Fruit fly (Drosophila melanogaster) whole organism, prepupa: ENCODE measurements around the gene CG13005.

Source experiments
- Blimp-1 ChIP-seq: fragments of 200-800 bp; sonication (Bioruptor generic); optimal IDR thresholded peaks from 3 replicates; lab custom pipeline; 2017; ENCODE audit warnings: missing biosample characterization, missing genetic modification characterization, mild to moderate bottlenecking, moderate library complexity, missing genetic modification reagents
- CG11762 ChIP-seq: fragments of 200-800 bp; sonication (Bioruptor generic); optimal IDR thresholded peaks from 3 replicates; lab custom pipeline; 2016; ENCODE audit warnings: missing biosample characterization, missing genetic modification characterization; ENCODE audit not compliant: insufficient read depth
- CG11902 ChIP-seq: fragments of 200-800 bp; sonication (Bioruptor generic); optimal IDR thresholded peaks from 3 replicates; lab custom pipeline; 2016; ENCODE audit warnings: missing biosample characterization, missing genetic modification characterization
- CG15336 ChIP-seq: fragments of 200-800 bp; sonication (Bioruptor generic); IDR thresholded peaks from 2 replicates; pipeline ENCODE4 v1.3.6; 2022; ENCODE audit warnings: missing biosample characterization, missing genetic modification characterization
- CG3032 ChIP-seq: fragments of 200-800 bp; optimal IDR thresholded peaks from 2 replicates; lab custom pipeline; 2019; ENCODE audit warnings: missing biosample characterization, mild to moderate bottlenecking, missing genetic modification characterization, moderate library complexity
- CG31627 ChIP-seq: fragments of 200-800 bp; sonication (Bioruptor generic); optimal IDR thresholded peaks from 3 replicates; lab custom pipeline; 2016; ENCODE audit warnings: missing biosample characterization, missing genetic modification characterization
- CG32006 ChIP-seq: fragments of 200-800 bp; sonication (Bioruptor generic); optimal IDR thresholded peaks from 3 replicates; lab custom pipeline; 2017; ENCODE audit warnings: missing biosample characterization, mild to moderate bottlenecking, missing genetic modification characterization
- CG3919 ChIP-seq: fragments of 200-800 bp; sonication (Bioruptor generic); optimal IDR thresholded peaks from 3 replicates; lab custom pipeline; 2016; ENCODE audit warnings: missing biosample characterization, missing genetic modification characterization
- CG4318 ChIP-seq: fragments of 200-800 bp; sonication (Bioruptor generic); optimal IDR thresholded peaks from 3 replicates; lab custom pipeline; 2017; ENCODE audit warnings: missing biosample characterization, mild to moderate bottlenecking, missing genetic modification characterization
- CG6163 ChIP-seq: fragments of 200-800 bp; sonication (Bioruptor generic); IDR thresholded peaks from 3 replicates; pipeline ENCODE4 v1.3.6; 2022; ENCODE audit warnings: missing biosample characterization, missing genetic modification characterization
- CG6276 ChIP-seq: fragments of 200-800 bp; sonication (Bioruptor generic); optimal IDR thresholded peaks from 2 replicates; lab custom pipeline; 2017; ENCODE audit warnings: missing biosample characterization, mild to moderate bottlenecking, missing genetic modification characterization
- CG6854 ChIP-seq: fragments of 200-800 bp; sonication (Bioruptor generic); optimal IDR thresholded peaks from 2 replicates; lab custom pipeline; 2017; ENCODE audit warnings: missing biosample characterization, mild to moderate bottlenecking, missing genetic modification characterization
- CG8119 ChIP-seq: fragments of 200-800 bp; sonication (Bioruptor generic); IDR thresholded peaks from 3 replicates; pipeline ENCODE4 v1.3.6; 2022; ENCODE audit warnings: missing biosample characterization, missing genetic modification characterization
- CG8319 ChIP-seq: fragments of 200-800 bp; sonication (Bioruptor generic); optimal IDR thresholded peaks from 3 replicates; lab custom pipeline; 2016; ENCODE audit warnings: missing biosample characterization, missing genetic modification characterization
- CG8632 ChIP-seq: fragments of 200-800 bp; sonication (Bioruptor generic); optimal IDR thresholded peaks from 3 replicates; lab custom pipeline; 2016; ENCODE audit warnings: missing biosample characterization, missing genetic modification characterization
- Eip75B ChIP-seq: fragments of 200-800 bp; sonication (Bioruptor generic); optimal IDR thresholded peaks from 3 replicates; lab custom pipeline; 2016; ENCODE audit warnings: missing biosample characterization, missing genetic modification characterization
- Eip78C ChIP-seq: fragments of 200-800 bp; sonication (Bioruptor generic); peaks from one replicate; lab custom pipeline; 2016; ENCODE audit warnings: missing biosample characterization, missing genetic modification characterization
- Eip93F ChIP-seq: fragments of 200-800 bp; sonication (Bioruptor generic); optimal IDR thresholded peaks from 2 replicates; lab custom pipeline; 2016; ENCODE audit warnings: missing biosample characterization, mild to moderate bottlenecking, missing genetic modification characterization
- Ets96B ChIP-seq: fragments of 200-800 bp; optimal IDR thresholded peaks from 2 replicates; lab custom pipeline; 2019; ENCODE audit warnings: missing biosample characterization, mild to moderate bottlenecking, missing genetic modification characterization, moderate library complexity
- Hr38 ChIP-seq: sonication (Bioruptor generic); optimal IDR thresholded peaks from 2 replicates; lab custom pipeline; 2016; ENCODE audit warnings: missing biosample characterization, missing genetic modification characterization
- Hr4 ChIP-seq: fragments of 200-800 bp; sonication (Bioruptor generic); optimal IDR thresholded peaks from 3 replicates; lab custom pipeline; 2016; ENCODE audit warnings: missing biosample characterization, missing genetic modification characterization
- Lpt ChIP-seq: fragments of 200-800 bp; sonication (Bioruptor generic); optimal IDR thresholded peaks from 3 replicates; lab custom pipeline; 2016; ENCODE audit warnings: missing biosample characterization, missing genetic modification characterization
- Met ChIP-seq: fragments of 200-800 bp; sonication (Bioruptor generic); optimal IDR thresholded peaks from 3 replicates; lab custom pipeline; 2016; ENCODE audit warnings: missing biosample characterization, missing genetic modification characterization
- OdsH ChIP-seq: fragments of 200-800 bp; sonication (Bioruptor generic); optimal IDR thresholded peaks from 3 replicates; lab custom pipeline; 2016; ENCODE audit warnings: missing biosample characterization, missing genetic modification characterization
- Sox102F ChIP-seq: fragments of 200-800 bp; sonication (Bioruptor generic); optimal IDR thresholded peaks from 2 replicates; lab custom pipeline; 2016; ENCODE audit warnings: missing biosample characterization, mild to moderate bottlenecking, missing genetic modification characterization
- Sox14 ChIP-seq: fragments of 200-800 bp; sonication (Bioruptor generic); optimal IDR thresholded peaks from 3 replicates; lab custom pipeline; 2016; ENCODE audit warnings: missing biosample characterization, missing genetic modification characterization
- Sox15 ChIP-seq: fragments of 200-800 bp; sonication (Bioruptor generic); optimal IDR thresholded peaks from 3 replicates; lab custom pipeline; 2016; ENCODE audit warnings: missing biosample characterization, missing genetic modification characterization
- achi ChIP-seq: fragments of 200-800 bp; sonication (Bioruptor generic); optimal IDR thresholded peaks from 3 replicates; lab custom pipeline; 2016; ENCODE audit warnings: missing biosample characterization, missing genetic modification characterization
- acj6 ChIP-seq: fragments of 200-800 bp; sonication (Bioruptor generic); optimal IDR thresholded peaks from 3 replicates; lab custom pipeline; 2016; ENCODE audit warnings: missing biosample characterization, missing genetic modification characterization
- cyc ChIP-seq: fragments of 200-800 bp; sonication (Bioruptor generic); optimal IDR thresholded peaks from 3 replicates; lab custom pipeline; 2016; ENCODE audit warnings: missing biosample characterization, missing genetic modification characterization
- dac ChIP-seq: fragments of 200-800 bp; sonication (Bioruptor generic); optimal IDR thresholded peaks from 2 replicates; lab custom pipeline; 2017; ENCODE audit warnings: missing biosample characterization, mild to moderate bottlenecking, missing genetic modification characterization
- eg ChIP-seq: fragments of 200-800 bp; sonication (Bioruptor generic); IDR thresholded peaks from 3 replicates; pipeline ENCODE4 v1.3.6; 2022; ENCODE audit warnings: missing biosample characterization, missing genetic modification characterization
- fd59A ChIP-seq: fragments of 200-800 bp; sonication (Bioruptor generic); optimal IDR thresholded peaks from 2 replicates; lab custom pipeline; 2017; ENCODE audit warnings: missing biosample characterization, mild to moderate bottlenecking, missing genetic modification characterization, missing genetic modification reagents
- fkh ChIP-seq: fragments of 200-800 bp; sonication (Bioruptor generic); optimal IDR thresholded peaks from 3 replicates; lab custom pipeline; 2017; ENCODE audit warnings: missing biosample characterization, mild to moderate bottlenecking, missing genetic modification characterization, moderate library complexity
- lz ChIP-seq: fragments of 200-800 bp; sonication (Bioruptor generic); optimal IDR thresholded peaks from 3 replicates; lab custom pipeline; 2016; ENCODE audit warnings: missing biosample characterization, missing genetic modification characterization
- net ChIP-seq: fragments of 200-800 bp; sonication (Bioruptor generic); optimal IDR thresholded peaks from 3 replicates; lab custom pipeline; 2016; ENCODE audit warnings: missing biosample characterization, missing genetic modification characterization
- pdm3 ChIP-seq: fragments of 200-800 bp; sonication (Bioruptor generic); optimal IDR thresholded peaks from 3 replicates; lab custom pipeline; 2016; ENCODE audit warnings: missing biosample characterization, missing genetic modification characterization
- spab ChIP-seq: fragments of 200-800 bp; sonication (Bioruptor generic); optimal IDR thresholded peaks from 2 replicates; lab custom pipeline; 2017; ENCODE audit warnings: missing biosample characterization, mild to moderate bottlenecking, missing genetic modification characterization, missing genetic modification reagents
- ss ChIP-seq, 2 experiments: fragments of 200-800 bp; sonication (Bioruptor generic); optimal IDR thresholded peaks; 2 replicates in 1 of 2; 3 replicates in 1 of 2; lab custom pipeline; 2017 to 2018; ENCODE audit warnings: mild to moderate bottlenecking in 2 of 2, missing biosample characterization in 2 of 2, missing genetic modification characterization in 2 of 2, moderate library complexity in 1 of 2
- svp ChIP-seq: fragments of 200-800 bp; sonication (Bioruptor generic); peaks from one replicate; lab custom pipeline; 2016; ENCODE audit warnings: missing biosample characterization, missing genetic modification characterization
- vri ChIP-seq: fragments of 200-800 bp; sonication (Bioruptor generic); optimal IDR thresholded peaks from 3 replicates; lab custom pipeline; 2016; ENCODE audit warnings: missing biosample characterization, mild to moderate bottlenecking, missing genetic modification characterization

Gene CG13005

dm6 chrX:16849517-16849916 is 46.1 kb downstream of the CG13005 start:
- TF ChIP-seq fkh (GFP tag; lab: Kevin White, UChicago): no peak
- no peak for TF ChIP-seq CG3919 (GFP tag; lab: Kevin White, UChicago)
- no peak for TF ChIP-seq Sox15 (GFP tag; lab: Kevin White, UChicago)
- no peak for TF ChIP-seq CG8119
- no peak for TF ChIP-seq Ets96B (tag; lab: Kevin White, UChicago)
- TF ChIP-seq vri (GFP tag; lab: Kevin White, UChicago): no peak
- TF ChIP-seq cyc (GFP tag; lab: Kevin White, UChicago): no peak
- no peak for TF ChIP-seq Sox102F (GFP tag; lab: Kevin White, UChicago)
- TF ChIP-seq CG6854: no peak
- no peak for TF ChIP-seq Eip75B
- no peak for TF ChIP-seq Eip93F (GFP tag; lab: Kevin White, UChicago)
- no peak for TF ChIP-seq pdm3 (GFP tag; lab: Kevin White, UChicago)
- TF ChIP-seq CG4318: no peak
- no peak for TF ChIP-seq CG8319
- no peak for TF ChIP-seq CG3032 (tag; lab: Kevin White, UChicago)
- TF ChIP-seq Hr38: no peak
- no peak for TF ChIP-seq CG8632 (GFP tag; lab: Kevin White, UChicago)
- no peak for TF ChIP-seq fd59A (GFP tag; lab: Kevin White, UChicago)
- no peak for TF ChIP-seq Sox14 (GFP tag; lab: Kevin White, UChicago)
- no peak for TF ChIP-seq Met (GFP tag; lab: Kevin White, UChicago)

- no peak for TF ChIP-seq Met (GFP tag; lab: Kevin White, UChicago)
- no peak for TF ChIP-seq CG3032 (tag; lab: Kevin White, UChicago)
- peak; percentile 55; the same call in 2 of the 3 replicates for TF ChIP-seq eg (GFP tag; lab: Robert Waterston, UW)
- no peak for TF ChIP-seq spab (GFP tag; lab: Kevin White, UChicago)
- TF ChIP-seq CG11762: no peak
- no peak for TF ChIP-seq lz (GFP tag; lab: Kevin White, UChicago)
- TF ChIP-seq Eip75B: no peak
- TF ChIP-seq CG32006: peak; percentile 58
- peak; percentile 70 for TF ChIP-seq CG8119
- TF ChIP-seq ss (GFP tag; optimal IDR thresholded peaks at IDR 0.05; lab: Kevin White, UChicago): no peak
- TF ChIP-seq fkh (GFP tag; lab: Kevin White, UChicago): no peak
- TF ChIP-seq CG4318: no peak
- no peak for TF ChIP-seq CG6854
- no peak for TF ChIP-seq fd59A (GFP tag; lab: Kevin White, UChicago)
- TF ChIP-seq net (GFP tag; lab: Kevin White, UChicago): peak; percentile 2
- peak; percentile 4 for TF ChIP-seq acj6 (GFP tag; lab: Kevin White, UChicago)
- TF ChIP-seq Hr4 (GFP tag; lab: Kevin White, UChicago): peak; percentile 43
- TF ChIP-seq Eip78C (GFP tag; lab: Kevin White, UChicago): peak; percentile 75
- TF ChIP-seq CG8632 (GFP tag; lab: Kevin White, UChicago): peak; percentile 33
- peak; percentile 75 for TF ChIP-seq CG15336 (GFP tag; lab: Robert Waterston, UW)
- TF ChIP-seq CG3919 (GFP tag; lab: Kevin White, UChicago): no peak
- no peak for TF ChIP-seq CG31627 (GFP tag; lab: Kevin White, UChicago)
- TF ChIP-seq CG6163: 0 out of 3 replicates have a peak, but pooled peaks have one; percentile 38
- no peak for TF ChIP-seq Hr38
- no peak for TF ChIP-seq dac (GFP tag; lab: Kevin White, UChicago)
- TF ChIP-seq CG11902 (GFP tag; lab: Kevin White, UChicago): no peak
- no peak for TF ChIP-seq svp (GFP tag; lab: Kevin White, UChicago)
- peak; percentile 21 for TF ChIP-seq achi (GFP tag; lab: Kevin White, UChicago)
- no peak for TF ChIP-seq Blimp-1
- peak; percentile 60 for TF ChIP-seq CG6276
- TF ChIP-seq pdm3 (GFP tag; lab: Kevin White, UChicago): peak; percentile 30
- TF ChIP-seq OdsH (GFP tag; lab: Kevin White, UChicago): peak; percentile 37
- no peak for TF ChIP-seq Lpt (GFP tag; lab: Kevin White, UChicago)
Observed at dm6 chrX:16854746-16855145, 51.3 kb downstream of the CG13005 start.
